Fruit fly (Drosophila melanogaster) whole organism, embryonic: ENCODE data around the gene CG42781.

Experiments used
- Atf6 ChIP-seq: fragments of 200-800 bp; sonication (Bioruptor generic); IDR thresholded peaks from 2 replicates; pipeline ENCODE4 v1.3.6; 2022; ENCODE audit warnings: missing biosample characterization, missing genetic modification characterization
- CG10565 ChIP-seq: fragments of 200-800 bp; sonication (Bioruptor generic); optimal IDR thresholded peaks from 3 replicates; lab custom pipeline; 2016; ENCODE audit warnings: missing biosample characterization, mild to moderate bottlenecking, missing genetic modification characterization
- CG31441 ChIP-seq: fragments of 200-800 bp; sonication (Bioruptor generic); IDR thresholded peaks from 2 replicates; pipeline ENCODE4 v1.3.6; 2022; ENCODE audit warnings: missing biosample characterization, missing genetic modification characterization
- CG33557 ChIP-seq: fragments of 200-800 bp; sonication (Bioruptor generic); optimal IDR thresholded peaks from 2 replicates; lab custom pipeline; 2019; ENCODE audit warnings: missing biosample characterization, mild to moderate bottlenecking, missing genetic modification characterization, moderate library complexity
- CG4282 ChIP-seq: fragments of 200-800 bp; sonication (Bioruptor generic); optimal IDR thresholded peaks from 2 replicates; lab custom pipeline; 2016; ENCODE audit warnings: missing biosample characterization, missing genetic modification characterization
- CG8478 ChIP-seq: fragments of >200 bp; optimal IDR thresholded peaks from 2 replicates; lab custom pipeline; 2018
- Dfd ChIP-seq, 2 experiments: fragments of >200 bp; optimal IDR thresholded peaks; 2 replicates each; lab custom pipeline; 2017; ENCODE audit warnings: missing biosample characterization in 2 of 2, missing genetic modification characterization in 2 of 2
- fru ChIP-seq: fragments of >200 bp; optimal IDR thresholded peaks from 2 replicates; lab custom pipeline; 2017
- salm ChIP-seq: fragments of 200-800 bp; sonication (Bioruptor generic); optimal IDR thresholded peaks from 2 replicates; lab custom pipeline; 2018; ENCODE audit warnings: missing biosample characterization, mild to moderate bottlenecking, missing genetic modification characterization
- tgo ChIP-seq: fragments of 200-800 bp; sonication (Bioruptor generic); IDR thresholded peaks from 3 replicates; pipeline ENCODE4 v1.3.6; 2022; ENCODE audit warnings: missing biosample characterization, missing genetic modification characterization
- trem ChIP-seq: fragments of 200-800 bp; optimal IDR thresholded peaks from 3 replicates; lab custom pipeline; 2019; ENCODE audit warnings: missing biosample characterization, mild to moderate bottlenecking, missing genetic modification characterization, moderate library complexity

dm6 chrX:7349963-7350362, 32.8 kb downstream of the CG42781 start:
- TF ChIP-seq CG31441 (GFP tag; lab: Robert Waterston, UW): no peak
- TF ChIP-seq CG33557 (GFP tag; lab: Kevin White, UChicago): no peak
- no peak for TF ChIP-seq Atf6 (GFP tag; lab: Robert Waterston, UW)
- no peak for TF ChIP-seq tgo (GFP tag; lab: Robert Waterston, UW)
- TF ChIP-seq salm (tag; lab: Kevin White, UChicago): no peak
- TF ChIP-seq trem (tag; lab: Kevin White, UChicago): no peak
- no peak for TF ChIP-seq CG8478 (lab: Kevin White, UChicago)
- TF ChIP-seq CG10565: no peak
- no peak for TF ChIP-seq fru (lab: Kevin White, UChicago)
- TF ChIP-seq Dfd (GFP tag; optimal IDR thresholded peaks at IDR 0.05; lab: Kevin White, UChicago): peak in 1 of 2 experiments; percentile 22
- TF ChIP-seq CG4282 (GFP tag; lab: Kevin White, UChicago): no peak
